Worm (Caenorhabditis elegans): ENCODE results near the gene jun-1.

- TF ChIP-seq aly-2 (tag; optimal IDR thresholded peaks at IDR 0.05) = no peak
- TF ChIP-seq nfya-1 (tag; optimal IDR thresholded peaks at IDR 0.05; ENCODE audit: insufficient read depth) = no peak
- TF ChIP-seq nhr-23 (tag; optimal IDR thresholded peaks at IDR 0.05) = no peak
- TF ChIP-seq elt-2 (tag; optimal IDR thresholded peaks at IDR 0.05) = no peak
- no peak for TF ChIP-seq ztf-11 (tag; optimal IDR thresholded peaks at IDR 0.05)
- no peak for TF ChIP-seq jun-1 (tag; optimal IDR thresholded peaks at IDR 0.05)
- TF ChIP-seq R02D3.7 (tag; optimal IDR thresholded peaks at IDR 0.05) = no peak
- no peak for TF ChIP-seq elt-1 (tag; optimal IDR thresholded peaks at IDR 0.05)
- no peak for TF ChIP-seq elt-3 (tag; optimal IDR thresholded peaks at IDR 0.05)
- TF ChIP-seq pqm-1 (tag; optimal IDR thresholded peaks at IDR 0.05) = no peak
- no peak for TF ChIP-seq nhr-12 (tag; optimal IDR thresholded peaks at IDR 0.05)
- TF ChIP-seq egl-27 (tag; optimal IDR thresholded peaks at IDR 0.05) = no peak
- TF ChIP-seq ceh-9 (tag; optimal IDR thresholded peaks at IDR 0.05) = no peak
Measured at ce11 chrII:9143795-9144194, 30.8 kb downstream of the jun-1 start.
